Fruit fly (Drosophila melanogaster): ENCODE results near the gene Pak.

The Pak gene

DNA sequence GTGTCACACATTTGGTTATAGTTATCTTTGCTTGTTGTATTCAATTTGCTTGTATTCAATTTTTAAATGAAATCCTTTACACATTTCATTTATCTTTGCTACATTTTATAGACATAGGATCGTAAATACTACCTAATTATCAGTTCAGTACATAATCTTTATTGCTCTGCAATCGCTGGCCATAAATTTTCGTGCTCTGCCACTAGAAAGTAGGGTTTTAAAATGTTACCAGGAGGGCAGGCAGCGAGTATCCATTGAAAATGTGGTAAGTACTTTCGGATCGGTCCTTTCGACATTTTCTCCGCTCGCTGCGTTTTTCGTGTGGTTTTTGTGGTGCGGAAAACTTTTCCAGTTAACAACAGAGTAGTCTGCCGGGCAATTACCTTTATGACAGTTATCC is 48.6 kb downstream of the Pak start:
- TF ChIP-seq woc (GFP tag; optimal IDR thresholded peaks at IDR 0.05) (no peak), Sp1 (GFP tag; optimal IDR thresholded peaks at IDR 0.05) (peak; percentile 40), CrebA (GFP tag; optimal IDR thresholded peaks at IDR 0.05; ENCODE audit: borderline replicate concordance) (peak; percentile 37), HLH106 (tag; optimal IDR thresholded peaks at IDR 0.05) (no peak)

DNA sequence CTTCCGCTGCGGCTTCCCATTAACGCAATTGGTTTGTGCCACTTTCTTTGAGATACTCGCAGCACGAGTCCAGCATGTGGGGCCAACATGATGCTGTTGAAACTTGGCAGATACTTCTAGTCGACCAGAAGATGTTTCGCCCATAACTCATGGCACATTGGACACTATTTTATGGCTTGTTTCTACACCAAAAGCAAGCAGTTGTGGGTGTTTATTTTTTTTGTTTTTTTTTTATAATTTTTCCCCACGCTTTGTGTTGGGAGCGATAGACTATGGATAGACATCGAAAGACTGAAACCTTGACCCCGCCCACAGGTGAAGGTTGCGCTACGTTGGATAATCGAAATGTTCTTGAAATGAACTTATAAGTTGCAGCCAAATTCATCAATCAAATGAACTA is 49.1 kb downstream of the Pak start:
- TF ChIP-seq sage (GFP tag; optimal IDR thresholded peaks at IDR 0.05) (no peak), fru (GFP tag; optimal IDR thresholded peaks at IDR 0.05) (no peak), Rel (GFP tag; optimal IDR thresholded peaks at IDR 0.05) (no peak), Rel (tag; optimal IDR thresholded peaks at IDR 0.05) (no peak), Hnf4 (GFP tag; optimal IDR thresholded peaks at IDR 0.05) (no peak), Hr83 (GFP tag; optimal IDR thresholded peaks at IDR 0.05; ENCODE audit: poor library complexity, severe bottlenecking) (no peak), GATAd (GFP tag; optimal IDR thresholded peaks at IDR 0.05) (no peak), jim (GFP tag; optimal IDR thresholded peaks at IDR 0.05) (no peak)

DNA sequence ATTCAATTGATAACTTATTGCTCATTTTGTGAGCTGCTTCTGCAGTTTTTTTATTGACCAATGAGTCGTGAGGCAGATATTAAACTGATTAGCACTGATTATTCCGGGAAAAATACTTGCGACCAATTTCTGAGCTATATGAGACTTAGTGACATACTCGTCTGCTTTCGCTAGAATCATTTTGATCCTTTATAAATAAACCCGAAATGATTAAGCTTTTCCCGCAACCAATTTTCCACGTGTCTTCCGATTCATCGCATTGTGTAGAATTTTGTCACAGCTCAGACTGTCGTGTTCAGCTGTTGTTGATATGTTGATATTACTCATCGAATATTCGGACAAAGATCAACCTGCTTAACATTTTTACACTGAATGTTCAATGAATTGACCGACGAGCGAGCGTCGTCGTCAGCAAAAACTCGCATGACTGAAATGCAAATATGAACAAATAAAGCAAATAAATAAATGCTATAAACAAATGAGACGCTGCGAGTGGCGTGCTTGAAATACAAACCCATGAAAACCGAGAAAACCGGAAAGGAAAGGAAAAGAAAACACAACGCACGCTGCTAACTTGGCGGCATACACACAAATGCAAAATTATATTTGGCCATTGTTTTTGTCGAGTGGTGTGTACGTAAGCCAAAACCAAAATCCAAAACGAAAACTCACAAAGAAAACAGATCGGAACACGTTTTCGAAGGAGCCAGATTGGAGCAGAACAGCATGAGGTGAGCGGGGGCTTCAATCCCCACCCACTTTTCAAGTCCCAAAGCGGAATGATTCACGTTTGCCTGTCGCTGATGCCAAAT is 50.2 kb downstream of the Pak start:
- TF ChIP-seq Rel (GFP tag; optimal IDR thresholded peaks at IDR 0.05) = no peak
- TF ChIP-seq Rel (tag; optimal IDR thresholded peaks at IDR 0.05) = peak; percentile 47
- TF ChIP-seq Jra (GFP tag; optimal IDR thresholded peaks at IDR 0.05) = peak; percentile 74
- TF ChIP-seq tai (GFP tag; optimal IDR thresholded peaks at IDR 0.05) = peak; percentile 53
- peak; percentile 19 for TF ChIP-seq h (GFP tag; optimal IDR thresholded peaks at IDR 0.05)
- peak; percentile 42 for TF ChIP-seq psq (GFP tag; optimal IDR thresholded peaks at IDR 0.05)
- TF ChIP-seq Hnf4 (GFP tag; optimal IDR thresholded peaks at IDR 0.05) = peak; percentile 22
- no peak for TF ChIP-seq foxo (GFP tag; optimal IDR thresholded peaks at IDR 0.05)
- no peak for TF ChIP-seq Vsx2 (GFP tag; optimal IDR thresholded peaks at IDR 0.05; ENCODE audit: partially characterized antibody)
- peak; percentile 6 for TF ChIP-seq Sp1 (GFP tag; optimal IDR thresholded peaks at IDR 0.05)
- TF ChIP-seq CG9705 (GFP tag; optimal IDR thresholded peaks at IDR 0.05) = peak; percentile 6

DNA sequence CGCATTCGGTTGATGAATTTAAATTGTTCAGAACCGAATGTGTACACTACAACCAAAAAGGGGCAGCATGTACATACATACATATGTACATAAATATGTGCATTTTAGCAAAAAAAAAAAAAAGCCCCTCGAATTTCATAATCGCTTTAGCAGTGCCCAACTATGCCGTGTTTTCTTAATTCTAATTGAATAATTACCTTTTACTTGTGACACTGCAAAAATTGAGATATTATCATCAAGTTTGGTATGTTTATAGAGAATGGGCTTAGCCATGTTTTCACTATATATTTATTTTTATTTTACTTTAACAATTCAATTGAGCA is 50.8 kb downstream of the Pak start:
- TF ChIP-seq tai (GFP tag; optimal IDR thresholded peaks at IDR 0.05) (no peak), HLH106 (tag; optimal IDR thresholded peaks at IDR 0.05) (peak; percentile 17), ey (GFP tag; optimal IDR thresholded peaks at IDR 0.05) (peak; percentile 9), dsf (GFP tag; optimal IDR thresholded peaks at IDR 0.05; ENCODE audit: borderline replicate concordance) (no peak), sage (GFP tag; optimal IDR thresholded peaks at IDR 0.05) (no peak), psq (GFP tag; optimal IDR thresholded peaks at IDR 0.05) (no peak), Hr78 (GFP tag; optimal IDR thresholded peaks at IDR 0.05) (no peak), Abd-B (GFP tag; optimal IDR thresholded peaks at IDR 0.05) (no peak), rgr (GFP tag; optimal IDR thresholded peaks at IDR 0.05) (peak; percentile 30), Vsx2 (GFP tag; optimal IDR thresholded peaks at IDR 0.05; ENCODE audit: partially characterized antibody) (no peak), GATAd (GFP tag; optimal IDR thresholded peaks at IDR 0.05) (no peak), Sp1 (GFP tag; optimal IDR thresholded peaks at IDR 0.05) (no peak), CG9705 (GFP tag; optimal IDR thresholded peaks at IDR 0.05) (no peak), CG32264 (GFP tag; optimal IDR thresholded peaks at IDR 0.05) (no peak), dmrt93B (GFP tag; optimal IDR thresholded peaks at IDR 0.05) (no peak), N (GFP tag; optimal IDR thresholded peaks at IDR 0.05) (no peak), Myc (optimal IDR thresholded peaks at IDR 0.05) (no peak), woc (GFP tag; optimal IDR thresholded peaks at IDR 0.05) (no peak), brk (GFP tag; optimal IDR thresholded peaks at IDR 0.05) (no peak), usp (GFP tag; optimal IDR thresholded peaks at IDR 0.05) (no peak), fru (GFP tag; optimal IDR thresholded peaks at IDR 0.05) (peak; percentile 42), OdsH (GFP tag; optimal IDR thresholded peaks at IDR 0.05) (no peak), Jra (GFP tag; optimal IDR thresholded peaks at IDR 0.05) (no peak), Hr83 (GFP tag; optimal IDR thresholded peaks at IDR 0.05; ENCODE audit: poor library complexity, severe bottlenecking) (no peak), jim (GFP tag; optimal IDR thresholded peaks at IDR 0.05) (no peak), pan (optimal IDR thresholded peaks at IDR 0.05) (no peak), lola (GFP tag; optimal IDR thresholded peaks at IDR 0.05) (no peak), CrebA (GFP tag; optimal IDR thresholded peaks at IDR 0.05; ENCODE audit: borderline replicate concordance) (no peak), Dif (GFP tag; optimal IDR thresholded peaks at IDR 0.05; ENCODE audit: partially characterized antibody) (no peak), Rel (GFP tag; optimal IDR thresholded peaks at IDR 0.05) (no peak), Rel (tag; optimal IDR thresholded peaks at IDR 0.05) (no peak), foxo (GFP tag; optimal IDR thresholded peaks at IDR 0.05) (peak in 1 of 2 experiments; percentile 3), Dfd (GFP tag; optimal IDR thresholded peaks at IDR 0.05) (no peak)
